Worm (Caenorhabditis elegans) whole organism, L2 larva: ENCODE results near the gene B0244.4.

Experiments
- F13H6.1 ChIP-seq: sonication (generic microtip); optimal IDR thresholded peaks from 2 replicates; lab custom pipeline; 2016; ENCODE audit warnings: missing genetic modification characterization, missing compliant biosample characterization
- R02D3.7 ChIP-seq: fragments of 150-350 bp; optimal IDR thresholded peaks from 2 replicates; lab custom pipeline; 2014; ENCODE audit warnings: missing biosample characterization, missing genetic modification characterization
- Y55F3AM.14 ChIP-seq: fragments of 200-800 bp; sonication (Bioruptor generic); optimal IDR thresholded peaks from 2 replicates; lab custom pipeline; 2018; ENCODE audit warnings: mild to moderate bottlenecking, missing genetic modification characterization, missing compliant biosample characterization
- alr-1 ChIP-seq: fragments of 150-350 bp; optimal IDR thresholded peaks from 2 replicates; lab custom pipeline; 2014; ENCODE audit warnings: missing biosample characterization, missing genetic modification characterization
- blmp-1 ChIP-seq: sonication (generic microtip); optimal IDR thresholded peaks from 2 replicates; lab custom pipeline; 2017; ENCODE audit warnings: missing genetic modification characterization, mild to moderate bottlenecking, missing compliant biosample characterization, antibody characterized with exemption, moderate library complexity; ENCODE audit not compliant: insufficient read depth
- crh-2 ChIP-seq: sonication (generic microtip); optimal IDR thresholded peaks from 2 replicates; lab custom pipeline; 2017; ENCODE audit warnings: missing biosample characterization, missing genetic modification characterization
- dmd-4 ChIP-seq: sonication (generic microtip); optimal IDR thresholded peaks from 2 replicates; lab custom pipeline; 2017; ENCODE audit warnings: missing biosample characterization, missing genetic modification characterization
- elt-3 ChIP-seq: sonication (generic microtip); optimal IDR thresholded peaks from 2 replicates; lab custom pipeline; 2017; ENCODE audit warnings: missing biosample characterization, missing genetic modification characterization
- gmeb-1 ChIP-seq: fragments of 150-350 bp; optimal IDR thresholded peaks from 2 replicates; lab custom pipeline; 2014; ENCODE audit warnings: missing biosample characterization, missing genetic modification characterization
- lin-11 ChIP-seq: fragments of 150-350 bp; sonication (generic microtip); optimal IDR thresholded peaks from 2 replicates; lab custom pipeline; 2014; ENCODE audit warnings: missing biosample characterization, missing genetic modification characterization, inconsistent platforms, mixed read lengths
- lin-39 ChIP-seq: fragments of 150-350 bp; optimal IDR thresholded peaks from 2 replicates; lab custom pipeline; 2014; ENCODE audit warnings: missing biosample characterization, missing genetic modification reagents, missing genetic modification characterization
- lsy-2 ChIP-seq, 2 experiments: fragments of 150-350 bp in 1 of 2; sonication (generic microtip) in 1 of 2; optimal IDR thresholded peaks; 2 replicates each; lab custom pipeline; 2014 to 2017; ENCODE audit warnings: missing biosample characterization in 2 of 2, missing genetic modification characterization in 2 of 2
- mdl-1 ChIP-seq, 2 experiments: fragments of 150-350 bp in 1 of 2; sonication (generic microtip) in 1 of 2; optimal IDR thresholded peaks; 2 replicates each; lab custom pipeline; 2017; ENCODE audit warnings: missing biosample characterization in 2 of 2, missing genetic modification characterization in 2 of 2
- nhr-11 ChIP-seq: fragments of 150-350 bp; optimal IDR thresholded peaks from 2 replicates; lab custom pipeline; 2014; ENCODE audit warnings: missing biosample characterization, missing genetic modification characterization
- nhr-129 ChIP-seq: fragments of 150-350 bp; optimal IDR thresholded peaks from 2 replicates; lab custom pipeline; 2014; ENCODE audit warnings: missing biosample characterization, missing genetic modification characterization
- nhr-21 ChIP-seq: fragments of 150-350 bp; optimal IDR thresholded peaks from 2 replicates; lab custom pipeline; 2014; ENCODE audit warnings: missing biosample characterization, missing genetic modification characterization
- nhr-23 ChIP-seq: fragments of 150-350 bp; optimal IDR thresholded peaks from 2 replicates; lab custom pipeline; 2014; ENCODE audit warnings: missing biosample characterization, missing genetic modification reagents, missing genetic modification characterization
- nhr-6 ChIP-seq: fragments of 150-350 bp; optimal IDR thresholded peaks from 2 replicates; lab custom pipeline; 2014; ENCODE audit warnings: missing biosample characterization, missing genetic modification characterization
- nhr-77 ChIP-seq: fragments of 150-350 bp; optimal IDR thresholded peaks from 2 replicates; lab custom pipeline; 2014; ENCODE audit warnings: missing biosample characterization, missing genetic modification characterization
- skn-1 ChIP-seq: sonication (generic microtip); optimal IDR thresholded peaks from 2 replicates; lab custom pipeline; 2017; ENCODE audit warnings: missing biosample characterization, missing genetic modification characterization
- sma-3 ChIP-seq: sonication (generic microtip); optimal IDR thresholded peaks from 2 replicates; lab custom pipeline; 2016; ENCODE audit warnings: missing genetic modification reagents, missing genetic modification characterization, missing compliant biosample characterization
- sma-9 ChIP-seq, 2 experiments: fragments of 150-350 bp in 1 of 2; sonication (generic microtip) in 1 of 2; optimal IDR thresholded peaks; 2 replicates each; lab custom pipeline; 2014 to 2016; ENCODE audit warnings: missing genetic modification characterization in 2 of 2, mild to moderate bottlenecking in 1 of 2, missing biosample characterization in 1 of 2, missing compliant biosample characterization in 1 of 2, missing genetic modification reagents in 1 of 2, moderate library complexity in 1 of 2
- unc-39 ChIP-seq: fragments of 150-350 bp; optimal IDR thresholded peaks from 2 replicates; lab custom pipeline; 2014; ENCODE audit warnings: missing biosample characterization, missing genetic modification characterization
- unc-55 ChIP-seq: fragments of 150-350 bp; sonication (generic microtip); optimal IDR thresholded peaks from 3 replicates; lab custom pipeline; 2014; ENCODE audit warnings: missing biosample characterization, missing genetic modification reagents, missing genetic modification characterization
- zag-1 ChIP-seq: fragments of 150-350 bp; optimal IDR thresholded peaks from 2 replicates; lab custom pipeline; 2014; ENCODE audit warnings: missing biosample characterization, missing genetic modification characterization
- ztf-1 ChIP-seq: fragments of 200-800 bp; sonication (Bioruptor generic); conservative IDR thresholded peaks from 2 replicates; pipeline ENCODE4 v1.3.6; 2022; ENCODE audit warnings: missing genetic modification characterization, missing compliant biosample characterization
- ztf-4 ChIP-seq: fragments of 150-350 bp; optimal IDR thresholded peaks from 2 replicates; lab custom pipeline; 2014; ENCODE audit warnings: missing biosample characterization, missing genetic modification characterization

Gene B0244.4

DNA sequence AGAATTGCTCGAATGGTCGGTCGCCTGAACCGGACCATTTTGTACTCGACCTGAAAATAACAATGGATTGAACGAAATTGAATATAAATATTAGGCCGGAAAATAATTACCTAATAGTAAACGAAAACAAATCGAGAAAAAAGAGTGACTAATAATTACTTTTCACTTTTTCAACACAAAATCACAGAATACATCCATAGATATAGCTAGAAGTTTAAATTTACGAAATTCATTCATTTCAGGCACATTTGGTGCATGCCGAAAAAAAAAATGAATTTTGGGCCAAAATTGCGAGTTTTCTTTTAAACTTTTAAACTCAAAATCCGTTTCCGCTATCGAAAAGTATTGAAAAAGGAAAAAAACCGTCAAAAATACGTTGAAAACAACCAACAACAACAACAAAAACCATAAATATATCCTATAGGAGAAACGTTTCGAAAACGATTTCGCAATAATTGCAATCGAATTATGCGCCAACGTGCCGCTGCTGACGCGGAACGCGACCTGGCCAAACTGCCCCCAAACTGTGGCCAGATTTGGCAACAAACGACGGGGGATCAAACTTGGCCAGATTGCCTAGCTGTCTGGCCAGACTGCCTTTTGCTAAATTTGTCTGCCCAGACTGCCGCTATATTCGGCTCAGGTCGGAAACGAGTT is 38.1 kb downstream of the B0244.4 start, which contains the start of gene Y37B11A.3 (continued):
- TF ChIP-seq nhr-6 (tag; lab: Kevin White, UChicago): no peak
- TF ChIP-seq nhr-129 (tag; lab: Kevin White, UChicago): peak; percentile 71
- peak; percentile 81 to 83 for TF ChIP-seq lsy-2 (tag; optimal IDR thresholded peaks at IDR 0.05; lab: Kevin White, UChicago)

- TF ChIP-seq alr-1 (tag; lab: Kevin White, UChicago) (no peak), lin-39 (tag; lab: Kevin White, UChicago) (no peak), dmd-4 (no peak), crh-2 (no peak), nhr-129 (tag; lab: Kevin White, UChicago) (no peak), lin-11 (tag; lab: Kevin White, UChicago) (no peak), unc-39 (tag; lab: Kevin White, UChicago) (no peak), nhr-77 (tag; lab: Kevin White, UChicago) (no peak), skn-1 (no peak), gmeb-1 (tag; lab: Kevin White, UChicago) (no peak), nhr-11 (no peak)
These were observed 43.3 kb downstream of the B0244.4 start, which contains the start of gene rev-3 for ce11 chrIII:5790550-5790949. Gene rev-3 (minus strand): TSS chrIII:5790650.

DNA sequence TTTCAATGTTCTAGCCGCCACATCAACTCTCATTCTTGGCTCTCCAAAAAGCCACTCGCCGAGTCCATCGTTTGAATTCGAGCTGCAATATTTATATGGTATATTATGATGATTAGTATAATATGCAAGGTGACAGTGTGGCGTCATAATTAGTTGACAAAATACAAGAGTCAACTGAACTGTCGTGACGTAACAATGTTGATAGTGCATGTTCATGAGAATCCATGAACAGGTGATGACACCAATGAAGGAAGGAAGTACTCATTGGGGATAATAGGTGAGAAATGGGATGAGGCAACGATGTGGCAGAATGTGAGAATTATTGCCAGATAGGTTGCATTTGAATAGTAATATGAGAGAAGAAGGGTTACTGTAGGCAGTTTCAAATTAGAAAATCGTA is 47.7 kb downstream of the B0244.4 start:
- TF ChIP-seq crh-2: no peak
- TF ChIP-seq F13H6.1 (tag; lab: Kevin White, UChicago): no peak
- no peak for TF ChIP-seq ztf-1
- no peak for TF ChIP-seq unc-55
- no peak for TF ChIP-seq nhr-21 (tag; lab: Kevin White, UChicago)
- no peak for TF ChIP-seq zag-1
- no peak for TF ChIP-seq nhr-23 (tag; lab: Kevin White, UChicago)
- no peak for TF ChIP-seq sma-3 (GFP tag; lab: Kevin White, UChicago)
- no peak for TF ChIP-seq R02D3.7 (tag; lab: Kevin White, UChicago)
- TF ChIP-seq nhr-129 (tag; lab: Kevin White, UChicago): no peak
- no peak for TF ChIP-seq lsy-2 (tag; optimal IDR thresholded peaks at IDR 0.05; lab: Kevin White, UChicago)
- no peak for TF ChIP-seq sma-9 (GFP tag; optimal IDR thresholded peaks at IDR 0.05; lab: Kevin White, UChicago)
- TF ChIP-seq sma-9 (tag; optimal IDR thresholded peaks at IDR 0.05; lab: Kevin White, UChicago): no peak
- TF ChIP-seq, all 48 proteins: peak for 0

DNA sequence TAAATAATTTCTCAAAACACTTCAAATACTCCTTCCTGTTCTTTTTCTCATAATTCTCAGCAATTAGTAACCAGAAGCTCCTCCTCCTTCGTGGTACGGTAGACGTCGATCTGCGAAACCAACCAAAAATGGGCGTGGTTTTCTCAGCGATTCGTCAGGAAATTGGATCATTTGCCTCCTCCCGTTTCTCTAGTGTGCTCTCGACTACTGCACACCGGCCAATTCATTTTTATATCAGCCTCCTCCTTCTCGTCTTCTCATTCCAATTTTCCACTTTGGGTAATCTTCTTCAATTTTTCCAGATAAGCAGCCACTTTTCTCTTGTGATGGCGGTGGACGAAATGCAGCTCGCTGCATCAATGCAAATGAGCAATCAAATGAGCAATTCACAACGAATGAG is 51.5 kb downstream of the B0244.4 start, which contains the start of gene ceh-10:
Gene ceh-10, plus strand, starts transcription at position 301 of the 400 bp plus-strand sequence.
- TF ChIP-seq crh-2 (no peak), Y55F3AM.14 (GFP tag; lab: Kevin White, UChicago) (no peak), nhr-6 (tag; lab: Kevin White, UChicago) (no peak), mdl-1 (tag; optimal IDR thresholded peaks at IDR 0.05; lab: Kevin White, UChicago) (no peak), elt-3 (tag; lab: Kevin White, UChicago) (no peak), ztf-4 (tag; lab: Kevin White, UChicago) (no peak), R02D3.7 (tag; lab: Kevin White, UChicago) (no peak), sma-3 (GFP tag; lab: Kevin White, UChicago) (no peak), blmp-1 (tag; lab: Kevin White, UChicago) (no peak)
